Fruit fly (Drosophila melanogaster) whole organism, embryonic: ENCODE data around the gene Notum.
A peak's percentile ranks its signal among the peaks of the same experiment; 100 is the strongest.

Experiments used
- Awh ChIP-seq: fragments of 200-800 bp; sonication (Bioruptor generic); IDR thresholded peaks from 2 replicates; pipeline ENCODE4, ENCODE4 v1.3.6; 2022; ENCODE audit warnings: missing biosample characterization, missing genetic modification characterization
- CG12391 ChIP-seq: fragments of 200-800 bp; sonication (Bioruptor generic); optimal IDR thresholded peaks from 3 replicates; lab custom pipeline; 2018; ENCODE audit warnings: missing biosample characterization, mild to moderate bottlenecking, missing genetic modification characterization, moderate library complexity
- CG13624 ChIP-seq: fragments of 200-800 bp; sonication (Bioruptor generic); optimal IDR thresholded peaks from 2 replicates; lab custom pipeline; 2016; ENCODE audit warnings: missing biosample characterization, missing genetic modification characterization
- CG13894 ChIP-seq: fragments of 200-800 bp; sonication (Bioruptor generic); optimal IDR thresholded peaks from 3 replicates; lab custom pipeline; 2018; ENCODE audit warnings: missing biosample characterization, mild to moderate bottlenecking, missing genetic modification characterization, moderate library complexity
- CG14965 ChIP-seq: fragments of 200-800 bp; sonication (Bioruptor generic); optimal IDR thresholded peaks from 2 replicates; lab custom pipeline; 2016; ENCODE audit warnings: missing biosample characterization, missing genetic modification characterization, borderline replicate concordance
- CG1602 ChIP-seq: fragments of 200-800 bp; sonication (Bioruptor generic); optimal IDR thresholded peaks from 3 replicates; lab custom pipeline; 2016; ENCODE audit warnings: missing biosample characterization, missing genetic modification characterization
- CG16813 ChIP-seq: fragments of 200-800 bp; sonication (Bioruptor generic); IDR thresholded peaks from 3 replicates; pipeline ENCODE4 v1.3.6; 2022; ENCODE audit warnings: missing biosample characterization, missing genetic modification characterization; ENCODE audit not compliant: partially characterized antibody
- CG17359 ChIP-seq: fragments of 200-800 bp; sonication (Bioruptor generic); optimal IDR thresholded peaks from 3 replicates; lab custom pipeline; 2018; ENCODE audit warnings: missing biosample characterization, mild to moderate bottlenecking, missing genetic modification characterization, moderate library complexity
- CG17912 ChIP-seq: fragments of 200-800 bp; sonication (Bioruptor generic); optimal IDR thresholded peaks from 2 replicates; lab custom pipeline; 2018; ENCODE audit warnings: missing biosample characterization, mild to moderate bottlenecking, missing genetic modification characterization
- CG30431 ChIP-seq: fragments of 200-800 bp; sonication (Bioruptor generic); optimal IDR thresholded peaks from 2 replicates; lab custom pipeline; 2017; ENCODE audit warnings: missing biosample characterization, missing genetic modification characterization
- CG32532 ChIP-seq: fragments of 200-800 bp; sonication (Bioruptor generic); IDR thresholded peaks from 2 replicates; pipeline ENCODE4 v1.3.6; 2022; ENCODE audit warnings: missing biosample characterization, missing genetic modification characterization
- CG32767 ChIP-seq: fragments of 200-800 bp; sonication (Bioruptor generic); IDR thresholded peaks from 2 replicates; pipeline ENCODE4 v1.3.6; 2022; ENCODE audit warnings: missing biosample characterization, missing genetic modification characterization
- CG42726 ChIP-seq: fragments of 200-800 bp; sonication (Bioruptor generic); IDR thresholded peaks from 2 replicates; pipeline ENCODE4 v1.3.6; 2022; ENCODE audit warnings: missing biosample characterization, missing genetic modification characterization; ENCODE audit not compliant: partially characterized antibody
- CG4328 ChIP-seq: fragments of 200-800 bp; sonication (Bioruptor generic); optimal IDR thresholded peaks from 3 replicates; lab custom pipeline; 2017; ENCODE audit warnings: missing biosample characterization, missing genetic modification reagents, missing genetic modification characterization
- CG8359 ChIP-seq: fragments of 200-800 bp; sonication (Bioruptor generic); optimal IDR thresholded peaks from 2 replicates; lab custom pipeline; 2017; ENCODE audit warnings: missing biosample characterization, mild to moderate bottlenecking, missing genetic modification characterization, borderline replicate concordance
- CG9932 ChIP-seq: fragments of 200-800 bp; sonication (Bioruptor generic); IDR thresholded peaks from 2 replicates; pipeline ENCODE4 v1.3.6; 2022; ENCODE audit warnings: missing biosample characterization, missing genetic modification characterization
- D19A ChIP-seq: fragments of 200-800 bp; optimal IDR thresholded peaks from 3 replicates; lab custom pipeline; 2019; ENCODE audit warnings: missing biosample characterization, mild to moderate bottlenecking, missing genetic modification characterization, moderate library complexity
- Ets65A ChIP-seq: fragments of 200-800 bp; sonication (Bioruptor generic); peaks from one replicate; lab custom pipeline; 2016; ENCODE audit warnings: missing biosample characterization, missing genetic modification characterization
- HLH3B ChIP-seq: fragments of 200-800 bp; sonication (Bioruptor generic); IDR thresholded peaks from 2 replicates; pipeline ENCODE4 v1.3.6; 2022; ENCODE audit warnings: missing biosample characterization, missing genetic modification characterization
- Lhr ChIP-seq: fragments of 200-800 bp; sonication (Bioruptor generic); optimal IDR thresholded peaks from 3 replicates; lab custom pipeline; 2017; ENCODE audit warnings: mild to moderate bottlenecking, missing biosample characterization, missing genetic modification reagents, missing genetic modification characterization
- Med ChIP-seq: fragments of 200-800 bp; sonication (Bioruptor generic); peaks from one replicate; lab custom pipeline; 2016; ENCODE audit warnings: missing biosample characterization, missing genetic modification characterization, mild to moderate bottlenecking, inconsistent platforms, moderate library complexity
- Pdp1 ChIP-seq, 2 experiments: fragments of 200-800 bp; sonication (Bioruptor generic); optimal IDR thresholded peaks; 3 replicates each; lab custom pipeline; 2016; ENCODE audit warnings: missing biosample characterization in 2 of 2, missing genetic modification characterization in 2 of 2, mild to moderate bottlenecking in 1 of 2, moderate library complexity in 1 of 2
- Rfx ChIP-seq: fragments of 200-800 bp; sonication (Bioruptor generic); IDR thresholded peaks from 2 replicates; pipeline ENCODE4 v1.3.6; 2022; ENCODE audit warnings: missing biosample characterization, missing genetic modification characterization
- Xrp1 ChIP-seq: fragments of 200-800 bp; sonication (Bioruptor generic); IDR thresholded peaks from 2 replicates; pipeline ENCODE4 v1.3.6; 2022; ENCODE audit warnings: missing biosample characterization, missing genetic modification characterization
- abd-A ChIP-seq: fragments of 200-800 bp; sonication (Bioruptor generic); optimal IDR thresholded peaks from 3 replicates; lab custom pipeline; 2019; ENCODE audit warnings: missing biosample characterization, mild to moderate bottlenecking, missing genetic modification characterization, moderate library complexity
- bsh ChIP-seq, 2 experiments: fragments of 200-800 bp; sonication (Bioruptor generic); optimal IDR thresholded peaks; 2 replicates each; lab custom pipeline; 2017 to 2018; ENCODE audit warnings: mild to moderate bottlenecking in 2 of 2, missing biosample characterization in 2 of 2, missing genetic modification characterization in 2 of 2, moderate library complexity in 1 of 2
- chinmo ChIP-seq: fragments of 200-800 bp; sonication (Bioruptor generic); IDR thresholded peaks from 4 replicates; pipeline ENCODE4 v1.3.6; 2022; ENCODE audit warnings: missing biosample characterization, missing genetic modification characterization; ENCODE audit not compliant: partially characterized antibody
- croc ChIP-seq: fragments of 200-800 bp; sonication (Bioruptor generic); conservative IDR thresholded peaks from 3 replicates; pipeline ENCODE4 v1.3.6; 2022; ENCODE audit warnings: missing biosample characterization, missing genetic modification characterization
- danr ChIP-seq: fragments of 200-800 bp; sonication (Bioruptor generic); IDR thresholded peaks from 2 replicates; pipeline ENCODE4 v1.3.6; 2022; ENCODE audit warnings: missing biosample characterization, missing genetic modification characterization
- ewg ChIP-seq: fragments of 200-800 bp; sonication (Bioruptor generic); optimal IDR thresholded peaks from 3 replicates; lab custom pipeline; 2017; ENCODE audit warnings: mild to moderate bottlenecking, missing biosample characterization, missing genetic modification reagents, missing genetic modification characterization
- fu2 ChIP-seq: fragments of 200-800 bp; sonication (Bioruptor generic); optimal IDR thresholded peaks from 2 replicates; lab custom pipeline; 2016; ENCODE audit warnings: missing biosample characterization, missing genetic modification characterization
- gsb-n ChIP-seq: fragments of 200-800 bp; sonication (Bioruptor generic); optimal IDR thresholded peaks from 3 replicates; lab custom pipeline; 2018; ENCODE audit warnings: missing biosample characterization, mild to moderate bottlenecking, missing genetic modification characterization
- her ChIP-seq: fragments of 200-800 bp; sonication (Bioruptor generic); optimal IDR thresholded peaks from 2 replicates; lab custom pipeline; 2016; ENCODE audit warnings: missing biosample characterization, missing genetic modification characterization
- insv ChIP-seq, 2 experiments: fragments of 200-800 bp; sonication (Bioruptor generic); optimal IDR thresholded peaks; 3 replicates each; lab custom pipeline; 2016 to 2018; ENCODE audit warnings: missing biosample characterization in 2 of 2, missing genetic modification characterization in 2 of 2
- inv ChIP-seq: fragments of 200-800 bp; sonication (Bioruptor generic); IDR thresholded peaks from 2 replicates; pipeline ENCODE4 v1.3.6; 2022; ENCODE audit warnings: missing biosample characterization, missing genetic modification characterization; ENCODE audit not compliant: partially characterized antibody
- lilli ChIP-seq: fragments of 200-800 bp; sonication (Bioruptor generic); optimal IDR thresholded peaks from 3 replicates; lab custom pipeline; 2016; ENCODE audit warnings: missing biosample characterization, missing genetic modification characterization
- nerfin-1 ChIP-seq: fragments of 200-800 bp; sonication (Bioruptor generic); optimal IDR thresholded peaks from 3 replicates; lab custom pipeline; 2019; ENCODE audit warnings: missing biosample characterization, mild to moderate bottlenecking, missing genetic modification characterization, moderate library complexity
- oc ChIP-seq: fragments of 200-800 bp; sonication (Bioruptor generic); optimal IDR thresholded peaks from 2 replicates; lab custom pipeline; 2018; ENCODE audit warnings: missing biosample characterization, mild to moderate bottlenecking, missing genetic modification characterization, moderate library complexity
- pfk ChIP-seq: fragments of 200-800 bp; sonication (Bioruptor generic); optimal IDR thresholded peaks from 2 replicates; lab custom pipeline; 2018; ENCODE audit warnings: missing biosample characterization, mild to moderate bottlenecking, missing genetic modification characterization, moderate library complexity
- pzg ChIP-seq: fragments of 200-800 bp; sonication (Bioruptor generic); optimal IDR thresholded peaks from 3 replicates; lab custom pipeline; 2018; ENCODE audit warnings: missing biosample characterization, mild to moderate bottlenecking, missing genetic modification characterization, moderate library complexity
- ranshi ChIP-seq: fragments of 200-800 bp; sonication (Bioruptor generic); IDR thresholded peaks from 2 replicates; pipeline ENCODE4 v1.3.6; 2022; ENCODE audit warnings: missing biosample characterization, missing genetic modification characterization
- sens ChIP-seq: fragments of 200-800 bp; sonication (Bioruptor generic); peaks from one replicate; lab custom pipeline; 2016; ENCODE audit warnings: missing biosample characterization, missing genetic modification characterization
- so ChIP-seq: fragments of 200-800 bp; sonication (Bioruptor generic); IDR thresholded peaks from 3 replicates; pipeline ENCODE4 v1.3.6; 2022; ENCODE audit warnings: missing biosample characterization, missing genetic modification characterization
- sqz ChIP-seq: fragments of 200-800 bp; sonication (Bioruptor generic); optimal IDR thresholded peaks from 3 replicates; lab custom pipeline; 2018; ENCODE audit warnings: missing biosample characterization, mild to moderate bottlenecking, missing genetic modification characterization
- vvl ChIP-seq: fragments of 200-800 bp; sonication (Bioruptor generic); IDR thresholded peaks from 2 replicates; pipeline ENCODE4 v1.3.6; 2022; ENCODE audit warnings: missing biosample characterization, missing genetic modification characterization
- z ChIP-seq: fragments of 200-800 bp; sonication (Bioruptor generic); IDR thresholded peaks from 3 replicates; pipeline ENCODE4 v1.3.6; 2022; ENCODE audit warnings: missing biosample characterization, missing genetic modification characterization

Gene Notum

DNA sequence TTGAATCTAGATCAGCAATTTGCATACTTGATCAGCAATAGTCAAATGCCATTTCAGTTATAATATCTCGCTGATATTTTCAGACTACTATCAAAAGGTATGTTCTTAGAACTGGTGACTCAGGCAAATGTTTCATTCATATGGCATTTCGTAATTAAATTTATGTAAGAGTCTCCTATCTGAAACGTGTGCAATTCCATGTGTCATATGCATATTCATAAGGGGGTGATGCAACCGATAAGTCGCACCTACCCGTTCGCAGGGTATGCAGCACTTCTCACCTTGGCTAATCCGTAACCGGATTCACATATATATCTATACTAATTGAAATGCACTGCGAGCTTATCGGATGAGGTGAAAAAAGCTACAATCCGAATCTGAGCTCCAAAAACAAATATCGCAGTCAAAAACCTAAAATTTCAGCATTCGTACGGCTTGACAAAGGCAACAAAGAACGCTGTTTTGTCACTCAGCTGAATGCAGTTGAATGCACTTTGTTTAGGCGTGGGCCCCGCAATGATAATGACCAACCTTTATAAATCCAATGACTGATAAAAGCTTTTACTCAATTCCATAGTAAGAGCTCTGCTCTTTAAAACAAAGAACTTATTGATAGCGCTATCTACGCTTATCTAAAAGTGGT is 14.5 kb downstream of the Notum start (continued):
- TF ChIP-seq Rfx (GFP tag; lab: Robert Waterston, UW) (0 out of 2 replicates have a peak, but pooled peaks have one; percentile 16), vvl (GFP tag; lab: Robert Waterston, UW) (peak; percentile 86), CG32532 (GFP tag; lab: Robert Waterston, UW) (0 out of 2 replicates have a peak, but pooled peaks have one; percentile 18), Xrp1 (GFP tag; lab: Robert Waterston, UW) (peak; percentile 19; the same call in 1 of the 2 replicates), danr (GFP tag; lab: Robert Waterston, UW) (no peak), chinmo (GFP tag; lab: Robert Waterston, UW) (0 out of 4 replicates have a peak, but pooled peaks have one; percentile 33), HLH3B (peak; percentile 4; the same call in 1 of the 2 replicates), D19A (tag; lab: Kevin White, UChicago) (peak; percentile 71)

DNA sequence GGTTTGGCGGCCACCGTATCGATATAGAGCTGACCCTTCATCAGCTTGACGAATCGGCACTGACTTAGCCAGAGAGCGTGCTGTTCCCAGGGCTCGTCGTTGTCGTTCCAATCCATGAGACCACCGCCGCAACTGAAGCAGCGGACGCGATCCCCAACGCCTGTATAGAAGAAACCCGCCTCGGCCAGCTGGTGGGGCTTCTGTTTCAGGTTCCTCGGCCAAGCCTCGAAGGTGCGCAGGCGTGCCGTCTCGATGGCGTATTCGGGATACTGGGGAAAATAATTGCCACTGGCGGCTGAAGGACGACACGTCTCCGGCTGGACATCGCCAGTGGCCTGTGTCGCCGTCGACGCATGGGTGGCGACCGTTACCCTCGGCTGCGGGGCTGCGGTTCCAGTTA is 15.8 kb downstream of the Notum start:
- TF ChIP-seq Med (GFP tag; lab: Kevin White, UChicago) (peak; percentile 59), bsh (GFP tag; optimal IDR thresholded peaks at IDR 0.05; lab: Kevin White, UChicago) (no peak), CG17912 (GFP tag; lab: Kevin White, UChicago) (no peak), HLH3B (no peak), chinmo (GFP tag; lab: Robert Waterston, UW) (0 out of 4 replicates have a peak, but pooled peaks have one; percentile 25), Ets65A (GFP tag; lab: Kevin White, UChicago) (peak; percentile 72), her (GFP tag; lab: Kevin White, UChicago) (no peak), sens (no peak), pfk (no peak), insv (GFP tag; optimal IDR thresholded peaks at IDR 0.05; lab: Kevin White, UChicago) (no peak), CG42726 (GFP tag; lab: Robert Waterston, UW) (peak; percentile 36; the same call in 1 of the 2 replicates), CG9932 (no peak), CG8359 (GFP tag; lab: Kevin White, UChicago) (no peak), CG30431 (no peak), pzg (no peak), inv (GFP tag; lab: Robert Waterston, UW) (no peak), CG14965 (GFP tag; lab: Kevin White, UChicago) (no peak), CG16813 (GFP tag; lab: Robert Waterston, UW) (0 out of 3 replicates have a peak, but pooled peaks have one; percentile 8), lilli (GFP tag; lab: Kevin White, UChicago) (no peak), CG12391 (no peak)
- TF ChIP-seq, all 482 proteins: peak for 5

DNA sequence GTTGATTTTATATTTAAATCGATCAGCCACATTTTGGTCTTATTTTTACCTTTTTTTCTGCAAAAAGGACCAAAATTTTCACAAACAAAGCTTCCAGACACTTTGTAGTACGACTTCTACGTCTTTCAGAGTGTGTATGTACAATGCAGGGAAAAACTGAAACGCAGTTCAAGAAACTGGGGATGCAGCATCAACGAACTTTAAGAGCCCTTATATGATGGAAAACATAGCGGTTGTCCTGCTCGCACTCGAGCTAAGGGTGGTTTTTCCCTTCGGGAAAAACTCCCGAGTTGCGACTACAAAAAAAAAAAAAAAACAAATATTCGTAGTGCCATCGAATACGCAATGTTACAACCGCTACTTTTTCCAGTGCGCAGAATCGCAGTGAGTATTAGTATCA is 17.1 kb downstream of the Notum start:
- no peak for TF ChIP-seq fu2 (GFP tag; lab: Kevin White, UChicago)
- TF ChIP-seq nerfin-1 (tag; lab: Kevin White, UChicago) = peak; percentile 8
- TF ChIP-seq sqz = peak; percentile 82
- TF ChIP-seq Awh (GFP tag; lab: Robert Waterston, UW) = 0 out of 2 replicates have a peak, but pooled peaks have one; percentile 11
- peak; percentile 88 for TF ChIP-seq CG13894 (tag; lab: Kevin White, UChicago)
- peak; percentile 8 for TF ChIP-seq lilli (GFP tag; lab: Kevin White, UChicago)
- no peak for TF ChIP-seq Lhr (GFP tag; lab: Kevin White, UChicago)
- no peak for TF ChIP-seq gsb-n (tag; lab: Kevin White, UChicago)
- no peak for TF ChIP-seq insv (GFP tag; optimal IDR thresholded peaks at IDR 0.05; lab: Kevin White, UChicago)
- TF ChIP-seq CG17359 (tag; lab: Kevin White, UChicago) = peak; percentile 3
- TF ChIP-seq CG13624 (GFP tag; lab: Kevin White, UChicago) = peak; percentile 52
- no peak for TF ChIP-seq ranshi (GFP tag; lab: Robert Waterston, UW)
- peak; percentile 87 for TF ChIP-seq ewg (GFP tag; lab: Kevin White, UChicago)
- no peak for TF ChIP-seq CG1602 (GFP tag; lab: Kevin White, UChicago)
- peak; percentile 4 for TF ChIP-seq oc
- peak; percentile 67 for TF ChIP-seq abd-A
- no peak for TF ChIP-seq her (GFP tag; lab: Kevin White, UChicago)
- TF ChIP-seq croc (GFP tag; lab: Robert Waterston, UW) = no peak
- no peak for TF ChIP-seq Pdp1 (GFP tag; optimal IDR thresholded peaks at IDR 0.05; lab: Kevin White, UChicago)
- no peak for TF ChIP-seq so (GFP tag; lab: Robert Waterston, UW)
- no peak for TF ChIP-seq CG4328
- no peak for TF ChIP-seq z
- peak; percentile 31; the same call in 1 of the 2 replicates for TF ChIP-seq CG32767 (GFP tag; lab: Robert Waterston, UW)
